Worm (Caenorhabditis elegans): ENCODE results near the gene sgn-1.

Gene sgn-1

ce11 chrII:8741277-8741676 is 42.2 kb downstream of the sgn-1 start:
- peak in 1 of 2 experiments; percentile 86 for TF ChIP-seq mdl-1 (tag; optimal IDR thresholded peaks at IDR 0.05)
- peak; percentile 25 to 53 for TF ChIP-seq lsy-2 (tag; optimal IDR thresholded peaks at IDR 0.05)
- TF ChIP-seq unc-130 (tag; optimal IDR thresholded peaks at IDR 0.05): no peak
- TF ChIP-seq lir-3 (tag; optimal IDR thresholded peaks at IDR 0.05; ENCODE audit: poor library complexity): peak; percentile 48
- TF ChIP-seq fkh-4 (tag; optimal IDR thresholded peaks at IDR 0.05; ENCODE audit: borderline replicate concordance): no peak
- TF ChIP-seq efl-1 (optimal IDR thresholded peaks at IDR 0.05): peak in 1 of 2 experiments; percentile 11
- TF ChIP-seq efl-1 (GFP tag; optimal IDR thresholded peaks at IDR 0.05 in 1 of 2): peak in 1 of 2 experiments; percentile 74
- TF ChIP-seq aha-1 (tag; optimal IDR thresholded peaks at IDR 0.05): no peak
- no peak for TF ChIP-seq lin-39 (tag; optimal IDR thresholded peaks at IDR 0.05)
- TF ChIP-seq lin-13 (GFP tag; optimal IDR thresholded peaks at IDR 0.05): no peak
- TF ChIP-seq nhr-85 (tag): peak; percentile 78
- TF ChIP-seq nhr-19 (GFP tag; conservative IDR thresholded peaks at IDR 0.05): peak; percentile 72
- no peak for TF ChIP-seq jun-1 (tag; optimal IDR thresholded peaks at IDR 0.05)
- TF ChIP-seq snu-23 (GFP tag; optimal IDR thresholded peaks at IDR 0.05): peak; percentile 73
- TF ChIP-seq unc-62 (GFP tag; optimal IDR thresholded peaks at IDR 0.05): no peak
- peak; percentile 2 for TF ChIP-seq nhr-47 (tag; optimal IDR thresholded peaks at IDR 0.05)
- TF ChIP-seq C04F5.9 (tag; optimal IDR thresholded peaks at IDR 0.05): no peak
- no peak for TF ChIP-seq sup-37 (GFP tag; optimal IDR thresholded peaks at IDR 0.05)
- peak; percentile 8 for TF ChIP-seq ztf-4 (tag; optimal IDR thresholded peaks at IDR 0.05)
- peak; percentile 14 for TF ChIP-seq tbx-2 (tag; optimal IDR thresholded peaks at IDR 0.05)
- peak; percentile 24 for TF ChIP-seq swsn-7 (tag; optimal IDR thresholded peaks at IDR 0.05)
- TF ChIP-seq fos-1 (tag; optimal IDR thresholded peaks at IDR 0.05): no peak
- TF ChIP-seq fkh-10 (GFP tag; optimal IDR thresholded peaks at IDR 0.05): no peak
- TF ChIP-seq mef-2 (tag; optimal IDR thresholded peaks at IDR 0.05): no peak
- no peak for TF ChIP-seq nhr-237 (tag; optimal IDR thresholded peaks at IDR 0.05)
- TF ChIP-seq lin-35 (GFP tag; optimal IDR thresholded peaks at IDR 0.05): peak; percentile 4 to 55
- peak; percentile 18 for TF ChIP-seq mep-1 (tag; optimal IDR thresholded peaks at IDR 0.05)
- TF ChIP-seq nhr-20 (tag; optimal IDR thresholded peaks at IDR 0.05): peak; percentile 81
- no peak for TF ChIP-seq grh-1 (GFP tag; IDR thresholded peaks at IDR 0.05)
- TF ChIP-seq alr-1 (tag; optimal IDR thresholded peaks at IDR 0.05; ENCODE audit: borderline replicate concordance): no peak
- peak; percentile 79 for TF ChIP-seq nhr-71 (tag; optimal IDR thresholded peaks at IDR 0.05)
- TF ChIP-seq xbp-1 (tag; optimal IDR thresholded peaks at IDR 0.05): peak; percentile 2
- peak; percentile 3 for TF ChIP-seq elt-2 (tag; optimal IDR thresholded peaks at IDR 0.05)
- TF ChIP-seq irx-1 (tag; optimal IDR thresholded peaks at IDR 0.05): peak; percentile 7
- no peak for TF ChIP-seq nhr-77 (tag; optimal IDR thresholded peaks at IDR 0.05)
- peak; percentile 75 for TF ChIP-seq rnt-1 (tag; optimal IDR thresholded peaks at IDR 0.05)
- TF ChIP-seq lin-14 (GFP tag; optimal IDR thresholded peaks at IDR 0.05): peak; percentile 74
- TF ChIP-seq dpl-1 (GFP tag; optimal IDR thresholded peaks at IDR 0.05): peak in 2 of 3 experiments; percentile 8 to 16
- TF ChIP-seq unc-86 (tag; optimal IDR thresholded peaks at IDR 0.05): no peak

DNA sequence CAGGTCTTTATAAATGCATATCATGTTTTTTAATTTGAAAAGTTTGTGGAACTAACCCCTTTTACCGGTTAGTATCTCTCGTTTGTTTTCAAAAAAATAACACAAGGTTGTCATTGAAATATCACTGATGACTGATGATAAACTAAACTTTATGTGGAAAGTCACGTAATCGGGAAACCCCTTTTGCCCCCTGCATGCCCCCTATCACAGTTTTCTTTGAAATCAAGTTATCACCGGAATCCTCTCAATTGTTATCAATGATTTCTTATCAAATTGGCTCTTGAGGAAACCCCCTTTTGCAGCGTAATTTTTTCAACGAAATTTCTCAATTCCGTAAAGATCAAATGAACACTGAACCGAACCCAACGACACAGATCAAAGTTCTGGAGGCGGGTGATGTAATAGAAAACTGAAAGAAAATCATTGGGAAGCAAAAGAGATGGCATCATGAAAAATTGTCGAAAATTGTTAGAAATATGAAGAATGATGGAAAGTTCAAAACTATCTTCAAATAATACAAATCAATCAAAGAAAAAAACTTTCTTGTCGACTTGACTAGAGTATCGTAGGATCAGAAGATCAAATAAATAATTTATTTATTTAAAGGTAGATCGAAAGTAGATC is 43.0 kb downstream of the sgn-1 start:
- TF ChIP-seq efl-1 (optimal IDR thresholded peaks at IDR 0.05) (peak in 1 of 2 experiments; percentile 15), efl-1 (GFP tag; optimal IDR thresholded peaks at IDR 0.05 in 1 of 2) (peak in 1 of 2 experiments; percentile 89), fkh-10 (GFP tag; optimal IDR thresholded peaks at IDR 0.05) (no peak), ets-5 (GFP tag; IDR thresholded peaks at IDR 0.05) (no peak), C16A3.4 (tag; optimal IDR thresholded peaks at IDR 0.05) (peak; percentile 14), grh-1 (GFP tag; IDR thresholded peaks at IDR 0.05) (peak; percentile 76), nhr-237 (tag; optimal IDR thresholded peaks at IDR 0.05) (no peak), C34B4.2 (tag; optimal IDR thresholded peaks at IDR 0.05) (no peak), lin-14 (GFP tag; optimal IDR thresholded peaks at IDR 0.05) (peak; percentile 80), lin-15B (tag; optimal IDR thresholded peaks at IDR 0.05) (no peak), mef-2 (tag; optimal IDR thresholded peaks at IDR 0.05) (no peak), sup-37 (GFP tag; optimal IDR thresholded peaks at IDR 0.05) (no peak), lin-35 (GFP tag; optimal IDR thresholded peaks at IDR 0.05) (peak in 1 of 2 experiments; percentile 40), nhr-85 (tag) (peak; percentile 96), nhr-19 (GFP tag; conservative IDR thresholded peaks at IDR 0.05) (peak; percentile 77), aha-1 (tag; optimal IDR thresholded peaks at IDR 0.05) (peak; percentile 46), tbx-2 (tag; optimal IDR thresholded peaks at IDR 0.05) (peak; percentile 65), nhr-71 (tag; optimal IDR thresholded peaks at IDR 0.05) (peak; percentile 83), nhr-84 (tag; optimal IDR thresholded peaks at IDR 0.05) (no peak), egl-27 (tag; optimal IDR thresholded peaks at IDR 0.05) (peak in 1 of 2 experiments; percentile 19), nhr-11 (tag; optimal IDR thresholded peaks at IDR 0.05) (no peak), hpl-2 (GFP tag; optimal IDR thresholded peaks at IDR 0.05) (no peak), mab-9 (GFP tag; IDR thresholded peaks at IDR 0.05) (no peak), dsc-1 (tag; optimal IDR thresholded peaks at IDR 0.05) (no peak), nhr-28 (tag; optimal IDR thresholded peaks at IDR 0.05) (no peak), sox-4 (tag; optimal IDR thresholded peaks at IDR 0.05) (no peak)

Measured in whole organism, L1 larva.